Fruit fly (Drosophila melanogaster): ENCODE results near the gene Ca-beta.

Ca-beta gene

DNA sequence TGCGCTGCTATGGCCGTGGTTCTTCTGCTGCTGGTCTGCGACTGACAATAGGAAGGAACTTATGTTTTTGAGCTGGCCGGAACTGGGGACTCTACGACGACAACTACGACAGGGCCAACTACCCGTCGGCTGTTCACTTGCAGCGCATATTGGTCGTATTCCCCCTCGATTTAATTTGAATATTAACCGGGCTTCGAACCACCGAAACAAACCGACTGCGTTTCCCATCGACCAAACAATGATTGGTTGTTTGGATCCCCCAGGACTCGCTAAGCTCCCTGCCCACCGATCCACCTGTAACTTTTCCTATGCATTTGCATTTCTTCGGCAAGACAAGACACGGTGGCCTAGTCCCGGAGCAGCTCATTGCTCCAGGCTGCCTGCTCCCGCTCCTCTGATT is 81.7 kb downstream of the Ca-beta start, which contains the start of gene Dnaaf4:
Gene Dnaaf4, minus strand, starts transcription at position 101 of the 400 bp plus-strand sequence.
- TF ChIP-seq CG14655 (GFP tag; optimal IDR thresholded peaks at IDR 0.05) = no peak

DNA sequence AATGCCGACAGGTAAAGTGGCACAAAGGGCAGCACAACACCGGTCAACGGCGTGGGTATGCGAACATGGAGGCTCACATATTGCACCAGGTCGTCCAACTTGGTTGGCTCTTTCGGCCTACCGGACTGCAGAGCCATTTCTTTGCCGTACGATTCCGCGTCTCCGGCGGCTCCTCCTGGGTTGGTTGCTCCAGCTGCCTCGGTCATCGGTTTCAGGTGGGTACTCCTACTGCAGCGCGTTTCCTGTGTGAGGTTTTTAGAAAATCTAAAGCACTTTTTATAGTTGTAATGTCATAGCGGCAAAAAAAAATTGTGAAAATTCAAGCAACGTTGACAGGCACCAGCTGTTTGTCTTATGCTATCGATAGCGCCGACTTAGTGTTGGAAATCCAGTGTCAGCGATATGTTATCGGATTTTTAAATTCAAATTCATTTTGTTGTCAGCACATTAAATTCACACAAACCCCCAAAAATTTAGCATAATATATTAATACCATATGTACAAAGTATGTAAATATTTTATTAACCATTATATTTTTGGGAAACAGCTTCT is 83.3 kb downstream of the Ca-beta start, which contains the start of gene CG6230:
Gene CG6230, minus strand, starts transcription at position 354 of the 552 bp plus-strand sequence.
- TF ChIP-seq CG12605 (GFP tag; IDR thresholded peaks at IDR 0.05) = no peak
- TF ChIP-seq EcR (GFP tag; optimal IDR thresholded peaks at IDR 0.05) = no peak
- TF ChIP-seq gl (tag; optimal IDR thresholded peaks at IDR 0.05) = no peak
- TF ChIP-seq Ets98B (GFP tag; IDR thresholded peaks at IDR 0.05) = no peak
- TF ChIP-seq CG32121 (GFP tag; IDR thresholded peaks at IDR 0.05) = no peak
- no peak for TF ChIP-seq CG8159 (tag; optimal IDR thresholded peaks at IDR 0.05)
- TF ChIP-seq CG10348 (GFP tag; IDR thresholded peaks at IDR 0.05) = no peak
- no peak for TF ChIP-seq CG15710 (tag; optimal IDR thresholded peaks at IDR 0.05)
- no peak for TF ChIP-seq Pif1B (GFP tag; optimal IDR thresholded peaks at IDR 0.05)

DNA sequence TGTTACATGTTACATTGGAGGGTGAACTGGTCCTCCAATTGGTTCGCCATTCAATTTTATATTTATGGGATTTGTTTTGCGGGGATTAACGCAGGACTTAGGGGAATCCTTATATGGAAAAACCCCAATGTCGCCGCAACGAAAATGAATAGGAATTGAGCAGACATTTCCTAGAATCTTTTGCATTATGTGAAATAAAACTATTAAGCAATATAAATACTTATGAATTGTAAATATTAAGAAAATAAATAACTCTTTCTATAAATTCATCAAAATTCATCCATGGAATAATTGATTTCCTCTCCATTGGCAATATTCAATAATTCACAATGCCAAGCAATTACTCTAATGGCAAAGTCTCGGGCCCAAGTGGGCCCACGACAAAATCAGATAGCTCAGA is 89.6 kb downstream of the Ca-beta start, which contains the start of gene Gr32a:
Gene Gr32a, plus strand, starts transcription at position 301 of the 400 bp plus-strand sequence.
- TF ChIP-seq Snoo (tag; optimal IDR thresholded peaks at IDR 0.05) (no peak), CG15710 (tag; optimal IDR thresholded peaks at IDR 0.05) (no peak), CG14655 (GFP tag; optimal IDR thresholded peaks at IDR 0.05) (no peak), CG12605 (GFP tag; IDR thresholded peaks at IDR 0.05) (no peak), CG10348 (GFP tag; IDR thresholded peaks at IDR 0.05) (no peak), CG34367 (tag; optimal IDR thresholded peaks at IDR 0.05) (no peak), CG32121 (GFP tag; IDR thresholded peaks at IDR 0.05) (no peak), CG4496 (GFP tag; IDR thresholded peaks at IDR 0.05) (no peak), CG8301 (tag; optimal IDR thresholded peaks at IDR 0.05) (no peak), CG13204 (GFP tag; optimal IDR thresholded peaks at IDR 0.05) (no peak), Pif1B (GFP tag; optimal IDR thresholded peaks at IDR 0.05) (no peak), CG9948 (tag; optimal IDR thresholded peaks at IDR 0.05) (no peak), fd96Ca (GFP tag; IDR thresholded peaks at IDR 0.05) (no peak), EcR (GFP tag; optimal IDR thresholded peaks at IDR 0.05) (no peak), CG8159 (tag; optimal IDR thresholded peaks at IDR 0.05) (no peak), Pif1A (GFP tag; optimal IDR thresholded peaks at IDR 0.05) (no peak), CG17806 (tag; optimal IDR thresholded peaks at IDR 0.05) (no peak)

DNA sequence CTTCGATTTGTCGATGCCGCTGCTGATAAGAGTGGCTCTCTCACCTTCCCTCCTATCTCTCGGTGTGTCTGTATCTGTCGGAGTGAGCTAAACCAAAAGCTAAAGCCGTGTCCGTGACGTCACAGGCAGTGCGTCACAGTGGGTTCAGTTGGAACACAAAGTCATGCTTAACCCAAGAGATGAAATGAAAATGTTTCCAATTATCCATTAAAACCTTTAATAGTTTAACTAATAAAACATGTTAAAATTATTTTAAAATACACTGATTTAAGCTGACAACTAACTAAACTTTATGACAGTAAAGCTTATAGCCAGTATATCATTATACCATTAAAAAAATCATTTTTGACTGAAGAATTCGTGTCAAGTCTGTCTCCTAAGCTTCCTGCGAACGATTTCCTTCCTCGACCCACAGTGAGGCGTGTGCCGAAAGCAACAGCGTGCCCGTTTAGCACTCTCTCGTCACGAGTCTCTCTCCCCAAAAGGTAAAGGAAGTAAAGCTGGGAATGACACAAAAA is 90.3 kb downstream of the Ca-beta start, which contains the start of gene Idua:
Gene Idua, minus strand, starts transcription at position 51 of the 518 bp plus-strand sequence.
- 0 out of 3 replicates have a peak, but pooled peaks have one; percentile 29 for TF ChIP-seq CG4496 (GFP tag; IDR thresholded peaks at IDR 0.05)
- no peak for TF ChIP-seq Pif1B (GFP tag; optimal IDR thresholded peaks at IDR 0.05)
- TF ChIP-seq Snoo (tag; optimal IDR thresholded peaks at IDR 0.05) = peak; percentile 70
- peak; percentile 75 for TF ChIP-seq CG8159 (tag; optimal IDR thresholded peaks at IDR 0.05)
- TF ChIP-seq gl (tag; optimal IDR thresholded peaks at IDR 0.05) = peak; percentile 18
- TF ChIP-seq CG17806 (tag; optimal IDR thresholded peaks at IDR 0.05) = peak; percentile 55
- no peak for TF ChIP-seq CG10348 (GFP tag; IDR thresholded peaks at IDR 0.05)
- no peak for TF ChIP-seq rn (GFP tag; IDR thresholded peaks at IDR 0.05)
- no peak for TF ChIP-seq D1 (tag; optimal IDR thresholded peaks at IDR 0.05)
- no peak; the same call in 1 of the 2 replicates for TF ChIP-seq Ets98B (GFP tag; IDR thresholded peaks at IDR 0.05)
- peak; percentile 71 for TF ChIP-seq CG9948 (tag; optimal IDR thresholded peaks at IDR 0.05)
- no peak for TF ChIP-seq Pif1A (GFP tag; optimal IDR thresholded peaks at IDR 0.05)
- TF ChIP-seq CG13204 (GFP tag; optimal IDR thresholded peaks at IDR 0.05) = no peak
- TF ChIP-seq CG15710 (tag; optimal IDR thresholded peaks at IDR 0.05) = peak; percentile 83
- TF ChIP-seq EcR (GFP tag; optimal IDR thresholded peaks at IDR 0.05) = no peak
- no peak for TF ChIP-seq CG14655 (GFP tag; optimal IDR thresholded peaks at IDR 0.05)
- peak; percentile 67; the same call in 1 of the 2 replicates for TF ChIP-seq CG32121 (GFP tag; IDR thresholded peaks at IDR 0.05)
- 0 out of 3 replicates have a peak, but pooled peaks have one; percentile 30 for TF ChIP-seq fd96Ca (GFP tag; IDR thresholded peaks at IDR 0.05)
- TF ChIP-seq CG34367 (tag; optimal IDR thresholded peaks at IDR 0.05) = peak; percentile 63
- TF ChIP-seq CG8301 (tag; optimal IDR thresholded peaks at IDR 0.05) = no peak
- no peak; the same call in 1 of the 2 replicates for TF ChIP-seq CG12605 (GFP tag; IDR thresholded peaks at IDR 0.05)

DNA sequence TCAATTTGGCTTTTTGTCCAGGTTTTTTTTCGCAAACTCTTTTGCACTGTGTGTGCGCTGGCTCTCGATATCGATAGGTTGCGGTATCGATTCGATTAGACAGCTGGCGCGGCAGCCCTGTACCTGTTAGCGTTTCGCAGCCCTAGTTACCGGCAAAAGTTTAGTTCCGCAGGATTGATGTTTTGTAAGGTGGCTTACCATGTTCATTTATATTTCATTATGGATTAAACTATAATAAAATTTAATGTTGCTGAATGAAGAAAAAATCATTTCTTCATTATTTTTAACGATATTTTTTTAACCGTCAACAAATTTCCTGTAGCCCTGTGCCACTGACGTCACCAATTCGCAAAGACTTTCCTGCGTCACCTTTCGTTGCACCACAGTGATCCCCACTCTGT is 96.8 kb downstream of the Ca-beta start, which contains the start of gene Reps:
Gene Reps, minus strand, starts transcription at position 84 of the 401 bp plus-strand sequence.
- TF ChIP-seq fd96Ca (GFP tag; IDR thresholded peaks at IDR 0.05) (peak; percentile 99), CG13204 (GFP tag; optimal IDR thresholded peaks at IDR 0.05) (no peak), CG12605 (GFP tag; IDR thresholded peaks at IDR 0.05) (peak; percentile 96), CG10348 (GFP tag; IDR thresholded peaks at IDR 0.05) (peak; percentile 96), gl (tag; optimal IDR thresholded peaks at IDR 0.05) (peak; percentile 92), CG15710 (tag; optimal IDR thresholded peaks at IDR 0.05) (peak; percentile 98), CG17806 (tag; optimal IDR thresholded peaks at IDR 0.05) (peak; percentile 98), CG14655 (GFP tag; optimal IDR thresholded peaks at IDR 0.05) (peak; percentile 98), Ets98B (GFP tag; IDR thresholded peaks at IDR 0.05) (peak; percentile 98), CG4496 (GFP tag; IDR thresholded peaks at IDR 0.05) (peak; percentile 99), EcR (GFP tag; optimal IDR thresholded peaks at IDR 0.05) (peak; percentile 51), CG34367 (tag; optimal IDR thresholded peaks at IDR 0.05) (peak; percentile 98), CG8301 (tag; optimal IDR thresholded peaks at IDR 0.05) (peak; percentile 97), Pif1A (GFP tag; optimal IDR thresholded peaks at IDR 0.05) (peak; percentile 97), CG32121 (GFP tag; IDR thresholded peaks at IDR 0.05) (peak; percentile 98), rn (GFP tag; IDR thresholded peaks at IDR 0.05) (peak; percentile 98), D1 (tag; optimal IDR thresholded peaks at IDR 0.05) (no peak), Snoo (tag; optimal IDR thresholded peaks at IDR 0.05) (peak; percentile 98), Pif1B (GFP tag; optimal IDR thresholded peaks at IDR 0.05) (peak; percentile 96), CG9948 (tag; optimal IDR thresholded peaks at IDR 0.05) (peak; percentile 98), CG8159 (tag; optimal IDR thresholded peaks at IDR 0.05) (peak; percentile 98)
